Worm (Caenorhabditis elegans) whole organism, late embryonic: Measurements from ENCODE around the gene M6.11.

ENCODE experiments used
- K02D7.2 ChIP-seq: sonication (generic microtip); optimal IDR thresholded peaks from 2 replicates; lab custom pipeline; 2017; ENCODE audit warnings: mild to moderate bottlenecking, missing genetic modification characterization, missing compliant biosample characterization
- ceh-14 ChIP-seq: sonication (generic microtip); optimal IDR thresholded peaks from 2 replicates; lab custom pipeline; 2016; ENCODE audit warnings: missing genotype, missing genetic modification characterization, missing compliant biosample characterization
- ceh-48 ChIP-seq: sonication (generic microtip); optimal IDR thresholded peaks from 2 replicates; lab custom pipeline; 2016; ENCODE audit warnings: missing genetic modification characterization, inconsistent platforms, missing compliant biosample characterization
- dmd-4 ChIP-seq: sonication (generic microtip); optimal IDR thresholded peaks from 2 replicates; lab custom pipeline; 2016; ENCODE audit warnings: borderline replicate concordance, missing genetic modification characterization, missing compliant biosample characterization
- eyg-1 ChIP-seq: sonication (generic microtip); optimal IDR thresholded peaks from 2 replicates; lab custom pipeline; 2016; ENCODE audit warnings: missing genotype, missing genetic modification characterization, missing compliant biosample characterization
- hlh-6 ChIP-seq: sonication (generic microtip); optimal IDR thresholded peaks from 2 replicates; lab custom pipeline; 2016; ENCODE audit warnings: missing genotype, missing genetic modification characterization, missing compliant biosample characterization
- lin-11 ChIP-seq: fragments of 200-800 bp; sonication (Bioruptor generic); optimal IDR thresholded peaks from 2 replicates; lab custom pipeline; 2018; ENCODE audit warnings: mild to moderate bottlenecking, missing genetic modification characterization, missing compliant biosample characterization
- nhr-11 ChIP-seq: fragments of 150-350 bp; optimal IDR thresholded peaks from 2 replicates; lab custom pipeline; 2014; ENCODE audit warnings: missing biosample characterization, missing genetic modification characterization
- pros-1 ChIP-seq: fragments of 150-350 bp; optimal IDR thresholded peaks from 2 replicates; lab custom pipeline; 2014; ENCODE audit warnings: missing biosample characterization, missing genetic modification reagents, missing genetic modification characterization
- rnt-1 ChIP-seq: sonication (generic microtip); optimal IDR thresholded peaks from 2 replicates; lab custom pipeline; 2016; ENCODE audit warnings: missing genetic modification characterization, missing compliant biosample characterization
- sox-4 ChIP-seq: sonication (generic microtip); optimal IDR thresholded peaks from 2 replicates; lab custom pipeline; 2017; ENCODE audit warnings: mild to moderate bottlenecking, missing genetic modification characterization, inconsistent platforms, missing compliant biosample characterization

DNA sequence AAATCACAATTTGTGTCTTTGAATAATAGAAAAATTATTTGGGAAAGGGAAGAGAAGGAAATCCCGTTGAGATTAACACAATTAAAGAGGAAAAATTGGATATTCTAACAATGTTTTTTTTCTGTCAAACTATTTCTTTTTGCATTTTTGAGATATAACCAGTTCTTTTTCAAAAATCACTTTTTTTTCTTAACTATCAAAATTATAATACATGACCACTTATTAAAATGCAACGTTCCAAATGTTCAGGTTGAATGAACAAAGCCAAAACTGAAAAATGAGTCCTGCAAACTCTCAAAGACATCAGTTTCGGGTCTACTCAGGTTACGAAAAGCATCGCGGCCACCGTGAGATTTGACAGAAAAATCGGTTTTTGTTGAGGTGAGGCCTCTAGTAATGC lies 31.8 kb downstream of the M6.11 start:
- no peak for TF ChIP-seq dmd-4 (tag; lab: Kevin White, UChicago)
- TF ChIP-seq rnt-1 (tag; lab: Kevin White, UChicago) = no peak
- no peak for TF ChIP-seq pros-1 (tag; lab: Kevin White, UChicago)
- no peak for TF ChIP-seq ceh-14 (tag; lab: Kevin White, UChicago)
- TF ChIP-seq nhr-11 = no peak
- no peak for TF ChIP-seq hlh-6 (tag; lab: Kevin White, UChicago)
- TF ChIP-seq K02D7.2 (tag; lab: Kevin White, UChicago) = no peak
- no peak for TF ChIP-seq ceh-48 (tag; lab: Kevin White, UChicago)
- TF ChIP-seq eyg-1 (tag; lab: Kevin White, UChicago) = no peak
- no peak for TF ChIP-seq lin-11 (tag; lab: Kevin White, UChicago)
- TF ChIP-seq sox-4 (tag; lab: Kevin White, UChicago) = no peak
